Worm (Caenorhabditis elegans): ENCODE measurements around the gene ZK1058.3.

DNA sequence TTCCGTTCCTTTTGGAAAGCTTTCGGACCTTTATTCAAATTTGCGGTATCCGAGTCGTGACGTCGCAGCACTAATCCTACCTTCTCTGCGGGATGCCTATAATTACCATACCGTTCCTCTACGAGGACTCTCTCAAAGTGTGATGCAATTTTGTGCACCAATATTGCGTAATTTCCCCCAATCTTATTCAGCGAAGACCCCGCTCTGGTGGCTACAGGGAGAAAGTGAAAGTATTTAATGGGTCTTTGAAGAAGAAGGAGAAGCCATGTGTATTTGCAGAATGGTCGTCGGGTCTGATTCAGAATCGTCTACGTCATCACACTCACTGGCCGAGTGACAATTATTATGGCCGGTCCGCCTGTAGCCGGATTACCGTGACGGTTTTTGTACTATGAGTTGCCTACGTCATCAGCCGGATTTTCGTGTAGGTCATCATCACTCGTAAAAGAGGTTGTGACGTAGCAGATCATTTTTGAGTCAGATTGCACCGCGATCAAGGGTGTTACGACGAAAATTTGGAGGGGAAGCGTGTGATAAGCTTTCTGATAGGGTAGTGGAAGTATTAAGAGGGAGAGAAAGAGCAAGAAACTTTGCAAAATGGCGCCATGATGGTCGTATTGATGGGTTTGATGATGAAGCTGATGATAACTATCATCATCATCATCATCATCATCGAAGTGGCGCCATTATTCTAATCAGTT is 42.3 kb upstream of the ZK1058.3 start:
- TF ChIP-seq F13C5.2 (tag; optimal IDR thresholded peaks at IDR 0.05), result no peak
- no peak for TF ChIP-seq ama-1 (optimal IDR thresholded peaks at IDR 0.05)
- TF ChIP-seq tra-4 (tag; optimal IDR thresholded peaks at IDR 0.05), result no peak
- TF ChIP-seq B0310.2 (tag; optimal IDR thresholded peaks at IDR 0.05), result no peak
